Worm (Caenorhabditis elegans) whole organism, L4 larva: Measurements from ENCODE around the gene bgnt-1.5.

Experiments
- Y105C5A.15 ChIP-seq: fragments of 200-800 bp; sonication (Bioruptor generic); IDR thresholded peaks from 2 replicates; pipeline ENCODE4 v1.3.6; 2022; ENCODE audit warnings: missing genetic modification characterization, missing compliant biosample characterization
- aha-1 ChIP-seq: fragments of 150-350 bp; peaks from one replicate; lab custom pipeline; 2014; ENCODE audit warnings: missing biosample characterization, missing genetic modification characterization
- aly-2 ChIP-seq: sonication (generic microtip); optimal IDR thresholded peaks from 2 replicates; lab custom pipeline; 2018; ENCODE audit warnings: missing biosample characterization, missing genetic modification characterization
- ama-1 ChIP-seq: fragments of 150-350 bp; optimal IDR thresholded peaks from 2 replicates; lab custom pipeline; 2014; ENCODE audit warnings: inconsistent platforms, mixed read lengths
- ceh-62 ChIP-seq: sonication (generic microtip); optimal IDR thresholded peaks from 2 replicates; lab custom pipeline; 2017; ENCODE audit warnings: missing biosample characterization, missing genetic modification characterization
- mep-1 ChIP-seq: fragments of 150-350 bp; sonication (generic microtip); optimal IDR thresholded peaks from 3 replicates; lab custom pipeline; 2014; ENCODE audit warnings: missing biosample characterization, missing genetic modification characterization
- nhr-25 ChIP-seq: sonication (generic microtip); optimal IDR thresholded peaks from 2 replicates; lab custom pipeline; 2017; ENCODE audit warnings: missing genetic modification characterization, mild to moderate bottlenecking, missing compliant biosample characterization, antibody characterized with exemption, moderate library complexity, borderline replicate concordance; ENCODE audit not compliant: insufficient read depth
- nhr-28 ChIP-seq: fragments of 150-350 bp; optimal IDR thresholded peaks from 2 replicates; lab custom pipeline; 2014; ENCODE audit warnings: missing biosample characterization, missing genetic modification characterization

- TF ChIP-seq mep-1 (no peak), nhr-25 (tag; lab: Kevin White, UChicago) (no peak), ama-1 (no peak), Y105C5A.15 (GFP tag; lab: Robert Waterston, UW) (no peak), ceh-62 (no peak), nhr-28 (tag; lab: Kevin White, UChicago) (no peak), aly-2 (tag; lab: Kevin White, UChicago) (no peak), aha-1 (tag; lab: Kevin White, UChicago) (peak; percentile 58)
Measured at ce11 chrX:13251914-13252434, 19.8 kb upstream of the bgnt-1.5 start, which contains the start of gene nhr-32.
